Fruit fly (Drosophila melanogaster) whole organism, embryonic: ENCODE data around the gene CG2120.

Experiments used
- BEAF-32 ChIP-seq: fragments of 200-800 bp; sonication (Bioruptor generic); optimal IDR thresholded peaks from 3 replicates; lab custom pipeline; 2017; ENCODE audit warnings: missing biosample characterization, missing genetic modification characterization, mild to moderate bottlenecking, moderate library complexity, missing genetic modification reagents
- BtbVII ChIP-seq: fragments of 200-800 bp; sonication (Bioruptor generic); optimal IDR thresholded peaks from 3 replicates; lab custom pipeline; 2017; ENCODE audit warnings: missing biosample characterization, mild to moderate bottlenecking, missing genetic modification characterization
- CG10565 ChIP-seq: fragments of 200-800 bp; sonication (Bioruptor generic); optimal IDR thresholded peaks from 3 replicates; lab custom pipeline; 2016; ENCODE audit warnings: missing biosample characterization, mild to moderate bottlenecking, missing genetic modification characterization
- CG11247 ChIP-seq: fragments of 200-800 bp; sonication (Bioruptor generic); IDR thresholded peaks from 2 replicates; pipeline ENCODE4 v1.3.6; 2022; ENCODE audit warnings: missing biosample characterization, missing genetic modification characterization
- CG11456 ChIP-seq: fragments of 200-800 bp; sonication (Bioruptor generic); IDR thresholded peaks from 3 replicates; pipeline ENCODE4 v1.3.6; 2022; ENCODE audit warnings: missing biosample characterization, missing genetic modification characterization
- CG11695 ChIP-seq: fragments of 200-800 bp; sonication (Bioruptor generic); IDR thresholded peaks from 3 replicates; pipeline ENCODE4 v1.3.6; 2022; ENCODE audit warnings: missing biosample characterization, missing genetic modification characterization
- CG12391 ChIP-seq: fragments of 200-800 bp; sonication (Bioruptor generic); optimal IDR thresholded peaks from 3 replicates; lab custom pipeline; 2018; ENCODE audit warnings: missing biosample characterization, mild to moderate bottlenecking, missing genetic modification characterization, moderate library complexity
- CG13775 ChIP-seq: fragments of 200-800 bp; sonication (Bioruptor generic); optimal IDR thresholded peaks from 3 replicates; lab custom pipeline; 2017; ENCODE audit warnings: missing biosample characterization, mild to moderate bottlenecking, missing genetic modification characterization
- CG14667 ChIP-seq: fragments of 200-800 bp; sonication (Bioruptor generic); IDR thresholded peaks from 2 replicates; pipeline ENCODE4 v1.3.6; 2022; ENCODE audit warnings: missing biosample characterization, missing genetic modification characterization
- CG15601 ChIP-seq: fragments of 200-800 bp; sonication (Bioruptor generic); optimal IDR thresholded peaks from 3 replicates; lab custom pipeline; 2019; ENCODE audit warnings: missing biosample characterization, mild to moderate bottlenecking, missing genetic modification characterization, moderate library complexity
- CG1603 ChIP-seq: fragments of 200-800 bp; sonication (Bioruptor generic); optimal IDR thresholded peaks from 2 replicates; lab custom pipeline; 2019; ENCODE audit warnings: missing biosample characterization, mild to moderate bottlenecking, missing genetic modification characterization, moderate library complexity
- CG1647 ChIP-seq: fragments of 200-800 bp; sonication (Bioruptor generic); optimal IDR thresholded peaks from 3 replicates; lab custom pipeline; 2016; ENCODE audit warnings: missing biosample characterization, missing genetic modification characterization
- CG17912 ChIP-seq: fragments of 200-800 bp; sonication (Bioruptor generic); optimal IDR thresholded peaks from 2 replicates; lab custom pipeline; 2018; ENCODE audit warnings: missing biosample characterization, mild to moderate bottlenecking, missing genetic modification characterization
- CG3065 ChIP-seq: fragments of 200-800 bp; sonication (Bioruptor generic); optimal IDR thresholded peaks from 2 replicates; lab custom pipeline; 2016; ENCODE audit warnings: missing biosample characterization, missing genetic modification characterization
- CG31224 ChIP-seq: fragments of 200-800 bp; sonication (Bioruptor generic); IDR thresholded peaks from 2 replicates; pipeline ENCODE4 v1.3.6; 2022; ENCODE audit warnings: missing biosample characterization, missing genetic modification characterization
- CG42726 ChIP-seq: fragments of 200-800 bp; sonication (Bioruptor generic); IDR thresholded peaks from 2 replicates; pipeline ENCODE4 v1.3.6; 2022; ENCODE audit warnings: missing biosample characterization, missing genetic modification characterization; ENCODE audit not compliant: partially characterized antibody
- CG4360 ChIP-seq: fragments of 200-800 bp; sonication (Bioruptor generic); IDR thresholded peaks from 2 replicates; pipeline ENCODE4 v1.3.6; 2022; ENCODE audit warnings: missing biosample characterization, missing genetic modification characterization
- CG6254 ChIP-seq: fragments of 200-800 bp; sonication (Bioruptor generic); optimal IDR thresholded peaks from 3 replicates; lab custom pipeline; 2017; ENCODE audit warnings: mild to moderate bottlenecking, missing biosample characterization, missing genetic modification reagents, missing genetic modification characterization
- CG6765 ChIP-seq: fragments of 200-800 bp; sonication (Bioruptor generic); optimal IDR thresholded peaks from 3 replicates; lab custom pipeline; 2017; ENCODE audit warnings: missing biosample characterization, mild to moderate bottlenecking, missing genetic modification characterization
- CG6854 ChIP-seq: fragments of 200-800 bp; sonication (Bioruptor generic); optimal IDR thresholded peaks from 3 replicates; lab custom pipeline; 2017; ENCODE audit warnings: missing biosample characterization, mild to moderate bottlenecking, missing genetic modification characterization
- CG9797 ChIP-seq: fragments of 200-800 bp; sonication (Bioruptor generic); optimal IDR thresholded peaks from 3 replicates; lab custom pipeline; 2018; ENCODE audit warnings: missing biosample characterization, mild to moderate bottlenecking, missing genetic modification characterization
- D ChIP-seq, 2 experiments: fragments of 200-800 bp in 1 of 2; fragments of >200 bp in 1 of 2; sonication (Bioruptor generic) in 1 of 2; optimal IDR thresholded peaks; 2 replicates in 1 of 2; 3 replicates in 1 of 2; lab custom pipeline; 2017; ENCODE audit warnings: mild to moderate bottlenecking in 1 of 2, missing biosample characterization in 1 of 2, missing genetic modification characterization in 1 of 2, missing genetic modification reagents in 1 of 2
- Deaf1 ChIP-seq: fragments of 200-800 bp; optimal IDR thresholded peaks from 3 replicates; lab custom pipeline; 2019; ENCODE audit warnings: missing biosample characterization, mild to moderate bottlenecking, missing genetic modification characterization, moderate library complexity
- Dref ChIP-seq: fragments of 200-800 bp; sonication (Bioruptor generic); IDR thresholded peaks from 2 replicates; pipeline ENCODE4 v1.3.6; 2022; ENCODE audit warnings: missing biosample characterization, missing genetic modification characterization
- E2f1 ChIP-seq: fragments of 200-800 bp; sonication (Bioruptor generic); IDR thresholded peaks from 2 replicates; pipeline ENCODE4 v1.3.6; 2022; ENCODE audit warnings: missing biosample characterization, missing genetic modification characterization
- Ets65A ChIP-seq: fragments of 200-800 bp; sonication (Bioruptor generic); peaks from one replicate; lab custom pipeline; 2016; ENCODE audit warnings: missing biosample characterization, missing genetic modification characterization
- H15 ChIP-seq: fragments of 200-800 bp; sonication (Bioruptor generic); IDR thresholded peaks from 3 replicates; pipeline ENCODE4 v1.3.6; 2022; ENCODE audit warnings: missing biosample characterization, missing genetic modification characterization
- HLH4C ChIP-seq: fragments of 200-800 bp; sonication (Bioruptor generic); IDR thresholded peaks from 3 replicates; pipeline ENCODE4 v1.3.6; 2022; ENCODE audit warnings: missing biosample characterization, missing genetic modification characterization; ENCODE audit not compliant: partially characterized antibody
- Med ChIP-seq: fragments of 200-800 bp; sonication (Bioruptor generic); peaks from one replicate; lab custom pipeline; 2016; ENCODE audit warnings: missing biosample characterization, missing genetic modification characterization, mild to moderate bottlenecking, inconsistent platforms, moderate library complexity
- NfI ChIP-seq: fragments of 200-800 bp; sonication (Bioruptor generic); optimal IDR thresholded peaks from 3 replicates; lab custom pipeline; 2018; ENCODE audit warnings: missing biosample characterization, mild to moderate bottlenecking, missing genetic modification characterization, moderate library complexity
- Sin3A ChIP-seq: fragments of >200 bp; optimal IDR thresholded peaks from 2 replicates; lab custom pipeline; 2018
- TFAM ChIP-seq: fragments of 200-800 bp; sonication (Bioruptor generic); optimal IDR thresholded peaks from 2 replicates; lab custom pipeline; 2017; ENCODE audit warnings: missing biosample characterization, missing genetic modification characterization, inconsistent platforms
- ab ChIP-seq: fragments of 200-800 bp; sonication (Bioruptor generic); optimal IDR thresholded peaks from 2 replicates; lab custom pipeline; 2016; ENCODE audit warnings: missing biosample characterization, missing genetic modification characterization
- croc ChIP-seq: fragments of 200-800 bp; sonication (Bioruptor generic); conservative IDR thresholded peaks from 3 replicates; pipeline ENCODE4 v1.3.6; 2022; ENCODE audit warnings: missing biosample characterization, missing genetic modification characterization
- danr ChIP-seq: fragments of 200-800 bp; sonication (Bioruptor generic); IDR thresholded peaks from 2 replicates; pipeline ENCODE4 v1.3.6; 2022; ENCODE audit warnings: missing biosample characterization, missing genetic modification characterization
- gcm ChIP-seq: fragments of 200-800 bp; sonication (Bioruptor generic); optimal IDR thresholded peaks from 2 replicates; lab custom pipeline; 2019; ENCODE audit warnings: missing biosample characterization, mild to moderate bottlenecking, missing genetic modification characterization, moderate library complexity
- insv ChIP-seq, 2 experiments: fragments of 200-800 bp; sonication (Bioruptor generic); optimal IDR thresholded peaks; 3 replicates each; lab custom pipeline; 2016 to 2018; ENCODE audit warnings: missing biosample characterization in 2 of 2, missing genetic modification characterization in 2 of 2
- ken ChIP-seq: fragments of 200-800 bp; sonication (Bioruptor generic); IDR thresholded peaks from 3 replicates; pipeline ENCODE4 v1.3.6; 2022; ENCODE audit warnings: missing biosample characterization, missing genetic modification characterization
- lmd ChIP-seq: fragments of 200-800 bp; sonication (Bioruptor generic); IDR thresholded peaks from 2 replicates; pipeline ENCODE4 v1.3.6; 2022; ENCODE audit warnings: missing biosample characterization, missing genetic modification characterization
- luna ChIP-seq: fragments of 200-800 bp; sonication (Bioruptor generic); optimal IDR thresholded peaks from 2 replicates; lab custom pipeline; 2016; ENCODE audit warnings: missing biosample characterization, missing genetic modification characterization
- mirr ChIP-seq: fragments of 200-800 bp; sonication (Bioruptor generic); optimal IDR thresholded peaks from 3 replicates; lab custom pipeline; 2018; ENCODE audit warnings: missing biosample characterization, mild to moderate bottlenecking, missing genetic modification characterization
- peb ChIP-seq: fragments of 200-800 bp; sonication (Bioruptor generic); IDR thresholded peaks from 2 replicates; pipeline ENCODE4 v1.3.6; 2022; ENCODE audit warnings: missing biosample characterization, missing genetic modification characterization
- pfk ChIP-seq: fragments of 200-800 bp; sonication (Bioruptor generic); optimal IDR thresholded peaks from 2 replicates; lab custom pipeline; 2018; ENCODE audit warnings: missing biosample characterization, mild to moderate bottlenecking, missing genetic modification characterization, moderate library complexity
- pho ChIP-seq: fragments of 200-800 bp; sonication (Bioruptor generic); optimal IDR thresholded peaks from 2 replicates; lab custom pipeline; 2016; ENCODE audit warnings: missing biosample characterization, missing genetic modification characterization
- scrt ChIP-seq: fragments of 200-800 bp; sonication (Bioruptor generic); optimal IDR thresholded peaks from 2 replicates; lab custom pipeline; 2018; ENCODE audit warnings: missing biosample characterization, mild to moderate bottlenecking, missing genetic modification characterization, moderate library complexity
- sens-2 ChIP-seq: fragments of 200-800 bp; sonication (Bioruptor generic); IDR thresholded peaks from 2 replicates; pipeline ENCODE4 v1.3.6; 2022; ENCODE audit warnings: missing biosample characterization, missing genetic modification characterization
- slbo ChIP-seq: fragments of 200-800 bp; sonication (Bioruptor generic); IDR thresholded peaks from 2 replicates; pipeline ENCODE4 v1.3.6; 2022; ENCODE audit warnings: missing biosample characterization, missing genetic modification characterization
- sqz ChIP-seq: fragments of 200-800 bp; sonication (Bioruptor generic); optimal IDR thresholded peaks from 3 replicates; lab custom pipeline; 2018; ENCODE audit warnings: missing biosample characterization, mild to moderate bottlenecking, missing genetic modification characterization
- tap ChIP-seq: fragments of 200-800 bp; optimal IDR thresholded peaks from 3 replicates; lab custom pipeline; 2019; ENCODE audit warnings: missing biosample characterization, mild to moderate bottlenecking, missing genetic modification characterization, moderate library complexity
- unc-4 ChIP-seq: fragments of 200-800 bp; sonication (Bioruptor generic); IDR thresholded peaks from 2 replicates; pipeline ENCODE4 v1.3.6; 2022; ENCODE audit warnings: missing biosample characterization, missing genetic modification characterization; ENCODE audit not compliant: partially characterized antibody

The CG2120 gene

dm6 chrX:8145501-8146157 is 10.0 kb downstream of the CG2120 start, which contains the start of the genes alpha-PheRS and CG2129 (continued):
- TF ChIP-seq CG1603 (tag; lab: Kevin White, UChicago): peak; percentile 11
- no peak for TF ChIP-seq sqz (GFP tag; lab: Kevin White, UChicago)
- TF ChIP-seq E2f1: no peak
- no peak for TF ChIP-seq TFAM (GFP tag; lab: Kevin White, UChicago)
- TF ChIP-seq Deaf1 (tag; lab: Kevin White, UChicago): no peak
- no peak for TF ChIP-seq CG11456
- TF ChIP-seq Dref (GFP tag; lab: Robert Waterston, UW): peak; percentile 68
- peak; percentile 23 for TF ChIP-seq pho (GFP tag; lab: Kevin White, UChicago)
- peak; percentile 9 for TF ChIP-seq CG15601 (tag; lab: Kevin White, UChicago)
- TF ChIP-seq Ets65A (GFP tag; lab: Kevin White, UChicago): no peak
- peak; percentile 18 for TF ChIP-seq NfI
- TF ChIP-seq lmd (GFP tag; lab: Robert Waterston, UW): no peak
- no peak for TF ChIP-seq tap (tag; lab: Kevin White, UChicago)
- no peak for TF ChIP-seq peb (GFP tag; lab: Robert Waterston, UW)
- TF ChIP-seq CG11247 (GFP tag; lab: Robert Waterston, UW): no peak
- TF ChIP-seq BEAF-32: peak; percentile 47
- no peak for TF ChIP-seq ab
- peak; percentile 23 for TF ChIP-seq Sin3A
- no peak for TF ChIP-seq sens-2 (GFP tag; lab: Robert Waterston, UW)
- TF ChIP-seq CG13775: peak; percentile 17
- no peak for TF ChIP-seq CG4360 (GFP tag; lab: Robert Waterston, UW)
- TF ChIP-seq slbo (GFP tag; lab: Robert Waterston, UW): peak; percentile 37
- no peak for TF ChIP-seq CG6765 (GFP tag; lab: Kevin White, UChicago)
- TF ChIP-seq CG1647 (GFP tag; lab: Kevin White, UChicago): no peak
- TF ChIP-seq insv (GFP tag; optimal IDR thresholded peaks at IDR 0.05; lab: Kevin White, UChicago): peak in 1 of 2 experiments; percentile 87
- TF ChIP-seq pfk: no peak
- no peak for TF ChIP-seq gcm (GFP tag; lab: Kevin White, UChicago)
- no peak for TF ChIP-seq CG10565
- no peak for TF ChIP-seq CG31224 (GFP tag; lab: Robert Waterston, UW)
- no peak for TF ChIP-seq mirr (GFP tag; lab: Kevin White, UChicago)
- TF ChIP-seq scrt: no peak
- no peak for TF ChIP-seq BtbVII (GFP tag; lab: Kevin White, UChicago)
- no peak for TF ChIP-seq CG14667
- no peak for TF ChIP-seq CG11695 (GFP tag; lab: Robert Waterston, UW)
- no peak for TF ChIP-seq CG6254 (GFP tag; lab: Kevin White, UChicago)
- TF ChIP-seq H15 (GFP tag; lab: Robert Waterston, UW): no peak
- peak; percentile 17 for TF ChIP-seq CG9797 (GFP tag; lab: Kevin White, UChicago)
- TF ChIP-seq CG3065 (GFP tag; lab: Kevin White, UChicago): no peak
- peak; percentile 54 for TF ChIP-seq unc-4 (GFP tag; lab: Robert Waterston, UW)
- no peak for TF ChIP-seq CG42726 (GFP tag; lab: Robert Waterston, UW)
- no peak for TF ChIP-seq luna (GFP tag; lab: Kevin White, UChicago)
- peak; percentile 69 for TF ChIP-seq Med (GFP tag; lab: Kevin White, UChicago)
- no peak for TF ChIP-seq croc (GFP tag; lab: Robert Waterston, UW)
- no peak for TF ChIP-seq ken
- TF ChIP-seq danr (GFP tag; lab: Robert Waterston, UW): no peak
- peak; percentile 53 for TF ChIP-seq HLH4C (GFP tag; lab: Robert Waterston, UW)
- no peak for TF ChIP-seq CG17912
- TF ChIP-seq CG6854 (GFP tag; lab: Kevin White, UChicago): no peak
- no peak for TF ChIP-seq D (optimal IDR thresholded peaks at IDR 0.05; lab: Kevin White, UChicago)
- TF ChIP-seq D (GFP tag; optimal IDR thresholded peaks at IDR 0.05; lab: Kevin White, UChicago): no peak
- TF ChIP-seq CG12391 (tag; lab: Kevin White, UChicago): peak; percentile 62
